Fruit fly (Drosophila melanogaster) Kc167 (cell line): ENCODE results near the gene Ccdc114.

ENCODE experiments used
- Sin3A ChIP-seq: fragments of >200 bp; optimal IDR thresholded peaks from 2 replicates; lab custom pipeline; 2018; ENCODE audit warnings: missing external identifiers
- h ChIP-seq: fragments of >200 bp; optimal IDR thresholded peaks from 3 replicates; lab custom pipeline; 2018; ENCODE audit warnings: missing external identifiers
- insv ChIP-seq: fragments of >200 bp; optimal IDR thresholded peaks from 3 replicates; lab custom pipeline; 2018; ENCODE audit warnings: missing external identifiers
- psq ChIP-seq: fragments of >200 bp; optimal IDR thresholded peaks from 2 replicates; lab custom pipeline; 2017; ENCODE audit warnings: missing external identifiers

DNA sequence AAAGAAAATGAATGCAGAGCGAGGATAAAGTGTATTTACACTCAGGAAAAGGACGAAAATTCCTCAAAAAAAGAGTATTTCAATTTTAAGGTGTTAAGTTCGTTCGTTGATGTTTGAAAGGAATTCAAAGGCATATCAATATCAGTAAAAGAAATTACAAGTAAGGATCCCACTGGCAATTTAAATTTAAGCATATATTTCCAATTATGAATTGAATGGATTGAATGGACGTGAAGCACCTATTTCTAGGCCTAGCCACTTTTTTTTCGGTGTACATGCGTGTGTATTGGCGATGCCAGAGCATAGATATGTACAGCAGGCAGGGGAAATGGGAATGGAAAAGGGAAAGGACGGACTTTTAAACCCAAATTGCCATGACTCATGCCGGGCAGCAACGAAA, 6.0 kb upstream of the Ccdc114 start:
- TF ChIP-seq insv (lab: Kevin White, UChicago): no peak
- TF ChIP-seq psq (lab: Kevin White, UChicago): no peak
- no peak for TF ChIP-seq h (lab: Kevin White, UChicago)
- TF ChIP-seq Sin3A (lab: Kevin White, UChicago): no peak
